Fruit fly (Drosophila melanogaster) whole organism, embryonic: ENCODE data around the gene beat-IIb.

Source experiments
- Abd-B ChIP-seq: fragments of 200-800 bp; sonication (Bioruptor generic); optimal IDR thresholded peaks from 2 replicates; lab custom pipeline; 2018; ENCODE audit warnings: missing biosample characterization, mild to moderate bottlenecking, missing genetic modification characterization, moderate library complexity
- Bgb ChIP-seq: fragments of 200-800 bp; sonication (Bioruptor generic); IDR thresholded peaks from 2 replicates; pipeline ENCODE4 v1.3.6; 2022; ENCODE audit warnings: missing biosample characterization, missing genetic modification characterization; ENCODE audit not compliant: partially characterized antibody
- CG10209 ChIP-seq: fragments of 200-800 bp; sonication (Bioruptor generic); optimal IDR thresholded peaks from 3 replicates; lab custom pipeline; 2017; ENCODE audit warnings: missing biosample characterization, mild to moderate bottlenecking, missing genetic modification characterization, missing genetic modification reagents
- CG10366 ChIP-seq: fragments of 200-800 bp; sonication (Bioruptor generic); IDR thresholded peaks from 2 replicates; pipeline ENCODE4 v1.3.6; 2022; ENCODE audit warnings: missing biosample characterization, missing genetic modification characterization
- CG11504 ChIP-seq: fragments of 200-800 bp; sonication (Bioruptor generic); optimal IDR thresholded peaks from 3 replicates; lab custom pipeline; 2019; ENCODE audit warnings: missing biosample characterization, mild to moderate bottlenecking, missing genetic modification characterization, moderate library complexity
- CG11696 ChIP-seq: fragments of 200-800 bp; sonication (Bioruptor generic); IDR thresholded peaks from 2 replicates; pipeline ENCODE4 v1.3.6; 2022; ENCODE audit warnings: missing biosample characterization, missing genetic modification characterization
- CG14014 ChIP-seq: fragments of 200-800 bp; sonication (Bioruptor generic); IDR thresholded peaks from 2 replicates; pipeline ENCODE4 v1.3.6; 2022; ENCODE audit warnings: missing biosample characterization, missing genetic modification characterization
- CG14667 ChIP-seq: fragments of 200-800 bp; sonication (Bioruptor generic); IDR thresholded peaks from 2 replicates; pipeline ENCODE4 v1.3.6; 2022; ENCODE audit warnings: missing biosample characterization, missing genetic modification characterization
- CG14860 ChIP-seq: fragments of 200-800 bp; sonication (Bioruptor generic); IDR thresholded peaks from 3 replicates; pipeline ENCODE4 v1.3.6; 2022; ENCODE audit warnings: missing biosample characterization, missing genetic modification characterization; ENCODE audit not compliant: partially characterized antibody
- CG30431 ChIP-seq: fragments of 200-800 bp; sonication (Bioruptor generic); optimal IDR thresholded peaks from 2 replicates; lab custom pipeline; 2017; ENCODE audit warnings: missing biosample characterization, missing genetic modification characterization
- CG33213 ChIP-seq: fragments of 200-800 bp; sonication (Bioruptor generic); optimal IDR thresholded peaks from 3 replicates; lab custom pipeline; 2016; ENCODE audit warnings: missing biosample characterization, missing genetic modification characterization
- CG34422 ChIP-seq: fragments of 200-800 bp; sonication (Bioruptor generic); IDR thresholded peaks from 3 replicates; pipeline ENCODE4 v1.3.6; 2022; ENCODE audit warnings: missing biosample characterization, missing genetic modification characterization
- CG4424 ChIP-seq: fragments of 200-800 bp; sonication (Bioruptor generic); optimal IDR thresholded peaks from 3 replicates; lab custom pipeline; 2016; ENCODE audit warnings: missing biosample characterization, missing genetic modification characterization
- CG5245 ChIP-seq: fragments of 200-800 bp; sonication (Bioruptor generic); optimal IDR thresholded peaks from 3 replicates; lab custom pipeline; 2016; ENCODE audit warnings: missing biosample characterization, missing genetic modification characterization
- CG7357 ChIP-seq: fragments of 200-800 bp; sonication (Bioruptor generic); IDR thresholded peaks from 3 replicates; pipeline ENCODE4 v1.3.6; 2022; ENCODE audit warnings: missing biosample characterization, missing genetic modification characterization
- CG7372 ChIP-seq: fragments of 200-800 bp; sonication (Bioruptor generic); IDR thresholded peaks from 2 replicates; pipeline ENCODE4 v1.3.6; 2022; ENCODE audit warnings: missing biosample characterization, missing genetic modification characterization
- CG7556 ChIP-seq: fragments of 200-800 bp; sonication (Bioruptor generic); optimal IDR thresholded peaks from 2 replicates; lab custom pipeline; 2017; ENCODE audit warnings: missing biosample characterization, mild to moderate bottlenecking, missing genetic modification characterization
- CG8388 ChIP-seq: fragments of 200-800 bp; sonication (Bioruptor generic); optimal IDR thresholded peaks from 2 replicates; lab custom pipeline; 2019; ENCODE audit warnings: missing biosample characterization, mild to moderate bottlenecking, missing genetic modification characterization, moderate library complexity
- CTCF ChIP-seq: fragments of 200-800 bp; sonication (Bioruptor generic); optimal IDR thresholded peaks from 2 replicates; lab custom pipeline; 2017; ENCODE audit warnings: missing biosample characterization, mild to moderate bottlenecking, missing genetic modification characterization, moderate library complexity
- CoRest ChIP-seq: fragments of 200-800 bp; sonication (Bioruptor generic); optimal IDR thresholded peaks from 3 replicates; lab custom pipeline; 2018; ENCODE audit warnings: missing biosample characterization, mild to moderate bottlenecking, missing genetic modification characterization, moderate library complexity
- CrebB ChIP-seq: fragments of 200-800 bp; sonication (Bioruptor generic); optimal IDR thresholded peaks from 3 replicates; lab custom pipeline; 2018; ENCODE audit warnings: missing biosample characterization, mild to moderate bottlenecking, missing genetic modification characterization
- Dad ChIP-seq: fragments of 200-800 bp; sonication (Bioruptor generic); optimal IDR thresholded peaks from 3 replicates; lab custom pipeline; 2016; ENCODE audit warnings: missing biosample characterization, missing genetic modification characterization
- E2f1 ChIP-seq: fragments of 200-800 bp; sonication (Bioruptor generic); IDR thresholded peaks from 2 replicates; pipeline ENCODE4 v1.3.6; 2022; ENCODE audit warnings: missing biosample characterization, missing genetic modification characterization
- HHEX ChIP-seq: fragments of 200-800 bp; sonication (Bioruptor generic); optimal IDR thresholded peaks from 3 replicates; lab custom pipeline; 2017; ENCODE audit warnings: missing biosample characterization, mild to moderate bottlenecking, missing genetic modification characterization, missing genetic modification reagents
- HLHmδ ChIP-seq: fragments of 200-800 bp; sonication (Bioruptor generic); optimal IDR thresholded peaks from 2 replicates; lab custom pipeline; 2018; ENCODE audit warnings: missing biosample characterization, mild to moderate bottlenecking, missing genetic modification characterization, moderate library complexity
- Jarid2 ChIP-seq: fragments of 200-800 bp; sonication (Bioruptor generic); optimal IDR thresholded peaks from 3 replicates; lab custom pipeline; 2017; ENCODE audit warnings: mild to moderate bottlenecking, missing biosample characterization, missing genetic modification reagents, missing genetic modification characterization
- Mrtf ChIP-seq: fragments of 200-800 bp; sonication (Bioruptor generic); IDR thresholded peaks from 3 replicates; pipeline ENCODE4 v1.3.6; 2022; ENCODE audit warnings: missing biosample characterization, missing genetic modification characterization
- Opbp ChIP-seq: fragments of 200-800 bp; sonication (Bioruptor generic); IDR thresholded peaks from 3 replicates; pipeline ENCODE4 v1.3.6; 2022; ENCODE audit warnings: missing biosample characterization, missing genetic modification characterization; ENCODE audit not compliant: partially characterized antibody
- Ptx1 ChIP-seq: fragments of 200-800 bp; sonication (Bioruptor generic); IDR thresholded peaks from 2 replicates; pipeline ENCODE4 v1.3.6; 2022; ENCODE audit warnings: missing biosample characterization, missing genetic modification characterization
- Six4 ChIP-seq: fragments of 200-800 bp; sonication (Bioruptor generic); optimal IDR thresholded peaks from 2 replicates; lab custom pipeline; 2016; ENCODE audit warnings: missing biosample characterization, missing genetic modification characterization
- Spps ChIP-seq: fragments of 200-800 bp; sonication (Bioruptor generic); optimal IDR thresholded peaks from 2 replicates; lab custom pipeline; 2018; ENCODE audit warnings: missing biosample characterization, mild to moderate bottlenecking, missing genetic modification characterization
- Sry-β ChIP-seq: fragments of 200-800 bp; sonication (Bioruptor generic); optimal IDR thresholded peaks from 2 replicates; lab custom pipeline; 2018; ENCODE audit warnings: missing biosample characterization, mild to moderate bottlenecking, missing genetic modification characterization, moderate library complexity
- Ssrp ChIP-seq: fragments of 200-800 bp; sonication (Bioruptor generic); optimal IDR thresholded peaks from 2 replicates; lab custom pipeline; 2018; ENCODE audit warnings: missing biosample characterization, mild to moderate bottlenecking, missing genetic modification characterization, moderate library complexity
- Xbp1 ChIP-seq: fragments of 200-800 bp; sonication (Bioruptor generic); optimal IDR thresholded peaks from 3 replicates; lab custom pipeline; 2016; ENCODE audit warnings: missing biosample characterization, mild to moderate bottlenecking, missing genetic modification characterization
- aop ChIP-seq: fragments of 200-800 bp; sonication (Bioruptor generic); IDR thresholded peaks from 2 replicates; pipeline ENCODE4 v1.3.6; 2022; ENCODE audit warnings: missing biosample characterization, missing genetic modification characterization
- ase ChIP-seq: fragments of 200-800 bp; sonication (Bioruptor generic); IDR thresholded peaks from 3 replicates; pipeline ENCODE4 v1.3.6; 2022; ENCODE audit warnings: missing biosample characterization, missing genetic modification characterization
- cas ChIP-seq: fragments of 200-800 bp; sonication (Bioruptor generic); IDR thresholded peaks from 2 replicates; pipeline ENCODE4 v1.3.6; 2022; ENCODE audit warnings: missing biosample characterization, missing genetic modification characterization
- chif ChIP-seq, 2 experiments: fragments of 200-800 bp; sonication (Bioruptor generic); optimal IDR thresholded peaks; 3 replicates each; lab custom pipeline; 2016; ENCODE audit warnings: missing biosample characterization in 2 of 2, missing genetic modification characterization in 2 of 2
- croc ChIP-seq: fragments of 200-800 bp; sonication (Bioruptor generic); conservative IDR thresholded peaks from 3 replicates; pipeline ENCODE4 v1.3.6; 2022; ENCODE audit warnings: missing biosample characterization, missing genetic modification characterization
- dpn ChIP-seq, 2 experiments: fragments of 200-800 bp; sonication (Bioruptor generic); optimal IDR thresholded peaks; 3 replicates each; lab custom pipeline; 2016; ENCODE audit warnings: missing biosample characterization in 2 of 2, missing genetic modification characterization in 2 of 2
- esg ChIP-seq: fragments of 200-800 bp; sonication (Bioruptor generic); conservative IDR thresholded peaks from 2 replicates; pipeline ENCODE4 v1.3.6; 2022; ENCODE audit warnings: missing biosample characterization, missing genetic modification characterization
- gce ChIP-seq: fragments of 200-800 bp; sonication (Bioruptor generic); IDR thresholded peaks from 3 replicates; pipeline ENCODE4 v1.3.6; 2022; ENCODE audit warnings: missing biosample characterization, missing genetic modification characterization
- jigr1 ChIP-seq: fragments of 200-800 bp; sonication (Bioruptor generic); IDR thresholded peaks from 3 replicates; pipeline ENCODE4 v1.3.6; 2022; ENCODE audit warnings: missing biosample characterization, missing genetic modification characterization
- kah ChIP-seq: fragments of 200-800 bp; sonication (Bioruptor generic); optimal IDR thresholded peaks from 2 replicates; lab custom pipeline; 2018; ENCODE audit warnings: missing biosample characterization, mild to moderate bottlenecking, missing genetic modification characterization
- lmd ChIP-seq: fragments of 200-800 bp; sonication (Bioruptor generic); IDR thresholded peaks from 2 replicates; pipeline ENCODE4 v1.3.6; 2022; ENCODE audit warnings: missing biosample characterization, missing genetic modification characterization
- otp ChIP-seq: fragments of 200-800 bp; sonication (Bioruptor generic); IDR thresholded peaks from 3 replicates; pipeline ENCODE4, ENCODE4 v1.3.6; 2022; ENCODE audit warnings: missing biosample characterization, missing genetic modification characterization
- sc ChIP-seq, 3 experiments: fragments of >200 bp in 2 of 3; fragments of 200-800 bp in 1 of 3; sonication (Bioruptor generic) in 1 of 3; optimal IDR thresholded peaks; 2 replicates in 2 of 3; 3 replicates in 1 of 3; lab custom pipeline; 2017; ENCODE audit warnings: mild to moderate bottlenecking in 1 of 3, missing biosample characterization in 1 of 3, missing genetic modification characterization in 1 of 3, missing genetic modification reagents in 1 of 3
- slbo ChIP-seq: fragments of 200-800 bp; sonication (Bioruptor generic); IDR thresholded peaks from 2 replicates; pipeline ENCODE4 v1.3.6; 2022; ENCODE audit warnings: missing biosample characterization, missing genetic modification characterization
- ssp ChIP-seq: fragments of 200-800 bp; sonication (Bioruptor generic); IDR thresholded peaks from 2 replicates; pipeline ENCODE4 v1.3.6; 2022; ENCODE audit warnings: missing biosample characterization, missing genetic modification characterization
- zfh2 ChIP-seq: fragments of 200-800 bp; sonication (Bioruptor generic); optimal IDR thresholded peaks from 2 replicates; lab custom pipeline; 2016; ENCODE audit warnings: missing biosample characterization, missing genetic modification characterization

Gene beat-IIb

dm6 chr3R:17231579-17231978 lies 33.3 kb downstream of the beat-IIb start (continued):
- TF ChIP-seq E2f1 (GFP tag; lab: Robert Waterston, UW) (0 out of 2 replicates have a peak, but pooled peaks have one; percentile 6), chif (GFP tag; optimal IDR thresholded peaks at IDR 0.05; lab: Kevin White, UChicago) (peak; percentile 9 to 52), croc (GFP tag; lab: Robert Waterston, UW) (peak; percentile 29; the same call in 1 of the 3 replicates), CG8388 (GFP tag; lab: Kevin White, UChicago) (peak; percentile 15), ssp (GFP tag; lab: Robert Waterston, UW) (peak; percentile 44; the same call in 1 of the 2 replicates), CG33213 (GFP tag; lab: Kevin White, UChicago) (peak; percentile 22), CG7556 (GFP tag; lab: Kevin White, UChicago) (no peak), dpn (GFP tag; optimal IDR thresholded peaks at IDR 0.05; lab: Kevin White, UChicago) (peak in 1 of 2 experiments; percentile 44), cas (GFP tag; lab: Robert Waterston, UW) (no peak), sc (optimal IDR thresholded peaks at IDR 0.05; lab: Kevin White, UChicago) (no peak), sc (GFP tag; optimal IDR thresholded peaks at IDR 0.05; lab: Kevin White, UChicago) (no peak), ase (GFP tag; lab: Robert Waterston, UW) (0 out of 3 replicates have a peak, but pooled peaks have one; percentile 43), lmd (GFP tag; lab: Robert Waterston, UW) (peak; percentile 36), otp (GFP tag; lab: Robert Waterston, UW) (peak; percentile 71), Ssrp (peak; percentile 48), Mrtf (GFP tag; lab: Robert Waterston, UW) (no peak), CG7357 (GFP tag; lab: Robert Waterston, UW) (peak; percentile 56; the same call in 1 of the 3 replicates), CG30431 (GFP tag; lab: Kevin White, UChicago) (peak; percentile 38), CrebB (tag; lab: Kevin White, UChicago) (no peak), slbo (GFP tag; lab: Robert Waterston, UW) (peak; percentile 48), CG10209 (GFP tag; lab: Kevin White, UChicago) (peak; percentile 32), zfh2 (GFP tag; lab: Kevin White, UChicago) (no peak), Bgb (GFP tag; lab: Robert Waterston, UW) (peak; percentile 28; the same call in 1 of the 2 replicates), HHEX (GFP tag; lab: Kevin White, UChicago) (no peak), CG11504 (peak; percentile 59), CG34422 (GFP tag; lab: Robert Waterston, UW) (peak; percentile 48; the same call in 2 of the 3 replicates), Opbp (GFP tag; lab: Robert Waterston, UW) (peak; percentile 54; the same call in 1 of the 3 replicates), Dad (GFP tag; lab: Kevin White, UChicago) (peak; percentile 1), CG14014 (GFP tag; lab: Robert Waterston, UW) (0 out of 2 replicates have a peak, but pooled peaks have one; percentile 14), Xbp1 (peak; percentile 57), Six4 (GFP tag; lab: Kevin White, UChicago) (no peak), kah (no peak), CoRest (peak; percentile 42), jigr1 (0 out of 3 replicates have a peak, but pooled peaks have one; percentile 50), CG10366 (peak; percentile 73), CG5245 (peak; percentile 19), HLHmδ (GFP tag; lab: Kevin White, UChicago) (no peak), Jarid2 (GFP tag; lab: Kevin White, UChicago) (peak; percentile 2), CTCF (GFP tag; lab: Kevin White, UChicago) (peak; percentile 46), gce (GFP tag; lab: Robert Waterston, UW) (0 out of 3 replicates have a peak, but pooled peaks have one; percentile 42), CG14667 (GFP tag; lab: Robert Waterston, UW) (no peak), CG14860 (GFP tag; lab: Robert Waterston, UW) (no peak), Ptx1 (GFP tag; lab: Robert Waterston, UW) (0 out of 2 replicates have a peak, but pooled peaks have one; percentile 27), CG11696 (0 out of 2 replicates have a peak, but pooled peaks have one; percentile 38), Abd-B (GFP tag; lab: Kevin White, UChicago) (peak; percentile 86), Spps (tag; lab: Kevin White, UChicago) (no peak), esg (GFP tag; lab: Robert Waterston, UW) (no peak), Sry-β (GFP tag; lab: Kevin White, UChicago) (peak; percentile 84), CG4424 (GFP tag; lab: Kevin White, UChicago) (peak; percentile 37), CG7372 (GFP tag; lab: Robert Waterston, UW) (peak; percentile 23; the same call in 1 of the 2 replicates), aop (no peak)
